Worm (Caenorhabditis elegans) whole organism, L4/young adult: Measurements from ENCODE around the gene T05A7.1.

ENCODE experiments used
- W03F9.2 ChIP-seq: fragments of 150-350 bp; optimal IDR thresholded peaks from 2 replicates; lab custom pipeline; 2014; ENCODE audit warnings: missing biosample characterization, missing genetic modification characterization
- him-1 ChIP-seq: sonication (generic microtip); optimal IDR thresholded peaks from 2 replicates; lab custom pipeline; 2016; ENCODE audit warnings: missing genotype, missing genetic modification reagents, missing genetic modification characterization, missing compliant biosample characterization

- TF ChIP-seq him-1 (tag; lab: Kevin White, UChicago) (no peak), W03F9.2 (tag; lab: Kevin White, UChicago) (no peak)
Measured at ce11 chrII:4631479-4631878, 46.5 kb upstream of the T05A7.1 start.
